Worm (Caenorhabditis elegans) whole organism, L2 larva: ENCODE data around the gene sra-37.
A peak's percentile ranks its signal among the peaks of the same experiment; 100 is the strongest.

Experiments used
- C34F6.9 ChIP-seq: fragments of 150-350 bp; optimal IDR thresholded peaks from 2 replicates; lab custom pipeline; 2014; ENCODE audit warnings: missing biosample characterization, missing genetic modification characterization
- F13H6.1 ChIP-seq: sonication (generic microtip); optimal IDR thresholded peaks from 2 replicates; lab custom pipeline; 2016; ENCODE audit warnings: missing genetic modification characterization, missing compliant biosample characterization
- R02D3.7 ChIP-seq: fragments of 150-350 bp; optimal IDR thresholded peaks from 2 replicates; lab custom pipeline; 2014; ENCODE audit warnings: missing biosample characterization, missing genetic modification characterization
- Y55F3AM.14 ChIP-seq: fragments of 200-800 bp; sonication (Bioruptor generic); optimal IDR thresholded peaks from 2 replicates; lab custom pipeline; 2018; ENCODE audit warnings: mild to moderate bottlenecking, missing genetic modification characterization, missing compliant biosample characterization
- alr-1 ChIP-seq: fragments of 150-350 bp; optimal IDR thresholded peaks from 2 replicates; lab custom pipeline; 2014; ENCODE audit warnings: missing biosample characterization, missing genetic modification characterization
- aly-2 ChIP-seq: fragments of 150-350 bp; optimal IDR thresholded peaks from 2 replicates; lab custom pipeline; 2014; ENCODE audit warnings: missing biosample characterization, missing genetic modification characterization
- ama-1 ChIP-seq: fragments of 150-350 bp; optimal IDR thresholded peaks from 2 replicates; lab custom pipeline; 2018; ENCODE audit warnings: inconsistent platforms
- blmp-1 ChIP-seq: sonication (generic microtip); optimal IDR thresholded peaks from 2 replicates; lab custom pipeline; 2017; ENCODE audit warnings: missing genetic modification characterization, mild to moderate bottlenecking, missing compliant biosample characterization, antibody characterized with exemption, moderate library complexity; ENCODE audit not compliant: insufficient read depth
- ceh-16 ChIP-seq: fragments of 150-350 bp; optimal IDR thresholded peaks from 2 replicates; lab custom pipeline; 2014; ENCODE audit warnings: missing biosample characterization, missing genetic modification characterization
- ceh-82 ChIP-seq: fragments of 150-350 bp; optimal IDR thresholded peaks from 2 replicates; lab custom pipeline; 2014; ENCODE audit warnings: missing biosample characterization, missing genetic modification characterization
- crh-2 ChIP-seq: sonication (generic microtip); optimal IDR thresholded peaks from 2 replicates; lab custom pipeline; 2017; ENCODE audit warnings: missing biosample characterization, missing genetic modification characterization
- dmd-4 ChIP-seq: sonication (generic microtip); optimal IDR thresholded peaks from 2 replicates; lab custom pipeline; 2017; ENCODE audit warnings: missing biosample characterization, missing genetic modification characterization
- egl-27 ChIP-seq: sonication (generic microtip); optimal IDR thresholded peaks from 3 replicates; lab custom pipeline; 2017; ENCODE audit warnings: missing biosample characterization, missing genetic modification reagents, missing genetic modification characterization
- elt-1 ChIP-seq: fragments of 150-350 bp; optimal IDR thresholded peaks from 2 replicates; lab custom pipeline; 2014; ENCODE audit warnings: missing biosample characterization, missing genetic modification characterization
- elt-3 ChIP-seq: sonication (generic microtip); optimal IDR thresholded peaks from 2 replicates; lab custom pipeline; 2017; ENCODE audit warnings: missing biosample characterization, missing genetic modification characterization
- fos-1 ChIP-seq: fragments of 150-350 bp; optimal IDR thresholded peaks from 2 replicates; lab custom pipeline; 2014; ENCODE audit warnings: missing biosample characterization, missing genetic modification characterization
- gmeb-1 ChIP-seq: fragments of 150-350 bp; optimal IDR thresholded peaks from 2 replicates; lab custom pipeline; 2014; ENCODE audit warnings: missing biosample characterization, missing genetic modification characterization
- lin-13 ChIP-seq: fragments of 150-350 bp; optimal IDR thresholded peaks from 2 replicates; lab custom pipeline; 2014; ENCODE audit warnings: missing biosample characterization, missing genetic modification reagents, missing genetic modification characterization
- lsy-2 ChIP-seq, 2 experiments: fragments of 150-350 bp in 1 of 2; sonication (generic microtip) in 1 of 2; optimal IDR thresholded peaks; 2 replicates each; lab custom pipeline; 2014 to 2017; ENCODE audit warnings: missing biosample characterization in 2 of 2, missing genetic modification characterization in 2 of 2
- mab-5 ChIP-seq: fragments of 150-350 bp; optimal IDR thresholded peaks from 2 replicates; lab custom pipeline; 2014; ENCODE audit warnings: missing biosample characterization, missing genetic modification characterization
- mbf-1 ChIP-seq: sonication (generic microtip); optimal IDR thresholded peaks from 2 replicates; lab custom pipeline; 2017; ENCODE audit warnings: missing biosample characterization, missing genetic modification characterization
- mdl-1 ChIP-seq, 2 experiments: fragments of 150-350 bp in 1 of 2; sonication (generic microtip) in 1 of 2; optimal IDR thresholded peaks; 2 replicates each; lab custom pipeline; 2017; ENCODE audit warnings: missing biosample characterization in 2 of 2, missing genetic modification characterization in 2 of 2
- nhr-10 ChIP-seq: sonication (generic microtip); optimal IDR thresholded peaks from 2 replicates; lab custom pipeline; 2017; ENCODE audit warnings: missing biosample characterization, missing genetic modification characterization
- nhr-11 ChIP-seq: fragments of 150-350 bp; optimal IDR thresholded peaks from 2 replicates; lab custom pipeline; 2014; ENCODE audit warnings: missing biosample characterization, missing genetic modification characterization
- nhr-12 ChIP-seq: fragments of 150-350 bp; optimal IDR thresholded peaks from 2 replicates; lab custom pipeline; 2014; ENCODE audit warnings: missing biosample characterization, missing genetic modification characterization
- nhr-129 ChIP-seq: fragments of 150-350 bp; optimal IDR thresholded peaks from 2 replicates; lab custom pipeline; 2014; ENCODE audit warnings: missing biosample characterization, missing genetic modification characterization
- nhr-21 ChIP-seq: fragments of 150-350 bp; optimal IDR thresholded peaks from 2 replicates; lab custom pipeline; 2014; ENCODE audit warnings: missing biosample characterization, missing genetic modification characterization
- nhr-23 ChIP-seq: fragments of 150-350 bp; optimal IDR thresholded peaks from 2 replicates; lab custom pipeline; 2014; ENCODE audit warnings: missing biosample characterization, missing genetic modification reagents, missing genetic modification characterization
- nhr-237 ChIP-seq: fragments of 150-350 bp; optimal IDR thresholded peaks from 2 replicates; lab custom pipeline; 2014; ENCODE audit warnings: missing biosample characterization, missing genetic modification characterization
- nhr-25 ChIP-seq: fragments of 150-350 bp; sonication (generic microtip); optimal IDR thresholded peaks from 3 replicates; lab custom pipeline; 2014; ENCODE audit warnings: missing biosample characterization, missing genetic modification characterization
- nhr-6 ChIP-seq: fragments of 150-350 bp; optimal IDR thresholded peaks from 2 replicates; lab custom pipeline; 2014; ENCODE audit warnings: missing biosample characterization, missing genetic modification characterization
- nhr-77 ChIP-seq: fragments of 150-350 bp; optimal IDR thresholded peaks from 2 replicates; lab custom pipeline; 2014; ENCODE audit warnings: missing biosample characterization, missing genetic modification characterization
- peb-1 ChIP-seq: fragments of 150-350 bp; optimal IDR thresholded peaks from 2 replicates; lab custom pipeline; 2014; ENCODE audit warnings: missing biosample characterization, missing genetic modification characterization
- sem-4 ChIP-seq: fragments of 150-350 bp; optimal IDR thresholded peaks from 2 replicates; lab custom pipeline; 2014; ENCODE audit warnings: missing biosample characterization, missing genetic modification reagents, missing genetic modification characterization
- skn-1 ChIP-seq: sonication (generic microtip); optimal IDR thresholded peaks from 2 replicates; lab custom pipeline; 2017; ENCODE audit warnings: missing biosample characterization, missing genetic modification characterization
- sma-3 ChIP-seq: sonication (generic microtip); optimal IDR thresholded peaks from 2 replicates; lab custom pipeline; 2016; ENCODE audit warnings: missing genetic modification reagents, missing genetic modification characterization, missing compliant biosample characterization
- sma-9 ChIP-seq, 2 experiments: fragments of 150-350 bp in 1 of 2; sonication (generic microtip) in 1 of 2; optimal IDR thresholded peaks; 2 replicates each; lab custom pipeline; 2014 to 2016; ENCODE audit warnings: missing genetic modification characterization in 2 of 2, mild to moderate bottlenecking in 1 of 2, missing biosample characterization in 1 of 2, missing compliant biosample characterization in 1 of 2, missing genetic modification reagents in 1 of 2, moderate library complexity in 1 of 2
- snpc-4 ChIP-seq: fragments of 150-350 bp; optimal IDR thresholded peaks from 2 replicates; lab custom pipeline; 2014; ENCODE audit warnings: missing biosample characterization, missing genetic modification characterization
- unc-39 ChIP-seq: fragments of 150-350 bp; optimal IDR thresholded peaks from 2 replicates; lab custom pipeline; 2014; ENCODE audit warnings: missing biosample characterization, missing genetic modification characterization
- unc-62 ChIP-seq: fragments of 150-350 bp; optimal IDR thresholded peaks from 2 replicates; lab custom pipeline; 2014; ENCODE audit warnings: missing biosample characterization, missing genetic modification reagents, missing genetic modification characterization
- zag-1 ChIP-seq: fragments of 150-350 bp; optimal IDR thresholded peaks from 2 replicates; lab custom pipeline; 2014; ENCODE audit warnings: missing biosample characterization, missing genetic modification characterization
- ztf-1 ChIP-seq: fragments of 200-800 bp; sonication (Bioruptor generic); conservative IDR thresholded peaks from 2 replicates; pipeline ENCODE4 v1.3.6; 2022; ENCODE audit warnings: missing genetic modification characterization, missing compliant biosample characterization
- ztf-11 ChIP-seq: sonication (generic microtip); optimal IDR thresholded peaks from 2 replicates; lab custom pipeline; 2017; ENCODE audit warnings: missing biosample characterization, missing genetic modification characterization
- ztf-4 ChIP-seq: fragments of 150-350 bp; optimal IDR thresholded peaks from 2 replicates; lab custom pipeline; 2014; ENCODE audit warnings: missing biosample characterization, missing genetic modification characterization

The sra-37 gene

DNA sequence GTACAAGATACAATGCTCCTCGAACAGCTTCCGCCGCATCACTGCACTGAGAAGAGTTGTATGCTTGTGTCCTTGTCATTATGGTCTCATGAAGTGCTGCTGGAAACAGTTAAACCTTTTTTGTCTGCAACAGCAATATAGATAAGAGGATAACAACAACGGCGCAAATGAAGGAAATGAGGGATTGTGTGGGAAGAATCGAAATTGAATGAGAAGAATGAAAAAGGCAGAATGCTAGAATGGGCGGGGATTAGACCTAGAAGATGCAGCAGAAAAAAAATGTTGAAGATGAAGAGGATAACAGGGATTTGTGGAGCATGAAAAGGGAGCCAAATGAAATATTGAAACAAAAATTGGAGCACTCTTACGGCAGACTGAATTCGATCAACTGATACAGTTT lies at the start of gene sra-37:
Gene sra-37, minus strand, starts transcription at position 101 of the 400 bp plus-strand sequence.
- TF ChIP-seq gmeb-1 (tag; lab: Kevin White, UChicago) (no peak), ama-1 (lab: Kevin White, UChicago) (no peak), nhr-21 (tag; lab: Kevin White, UChicago) (no peak), sma-9 (GFP tag; optimal IDR thresholded peaks at IDR 0.05; lab: Kevin White, UChicago) (no peak), sma-9 (tag; optimal IDR thresholded peaks at IDR 0.05; lab: Kevin White, UChicago) (no peak), nhr-25 (no peak), snpc-4 (tag; lab: Kevin White, UChicago) (no peak), ztf-11 (no peak), skn-1 (tag; lab: Kevin White, UChicago) (no peak), lsy-2 (tag; optimal IDR thresholded peaks at IDR 0.05; lab: Kevin White, UChicago) (no peak), unc-62 (GFP tag; lab: Kevin White, UChicago) (no peak), aly-2 (tag; lab: Kevin White, UChicago) (no peak), mdl-1 (tag; optimal IDR thresholded peaks at IDR 0.05; lab: Kevin White, UChicago) (no peak), elt-1 (tag; lab: Kevin White, UChicago) (no peak), nhr-77 (tag; lab: Kevin White, UChicago) (no peak), nhr-23 (no peak), mab-5 (tag; lab: Kevin White, UChicago) (no peak), ztf-1 (GFP tag; lab: Robert Waterston, UW) (no peak), blmp-1 (no peak), nhr-12 (tag; lab: Kevin White, UChicago) (no peak)

DNA sequence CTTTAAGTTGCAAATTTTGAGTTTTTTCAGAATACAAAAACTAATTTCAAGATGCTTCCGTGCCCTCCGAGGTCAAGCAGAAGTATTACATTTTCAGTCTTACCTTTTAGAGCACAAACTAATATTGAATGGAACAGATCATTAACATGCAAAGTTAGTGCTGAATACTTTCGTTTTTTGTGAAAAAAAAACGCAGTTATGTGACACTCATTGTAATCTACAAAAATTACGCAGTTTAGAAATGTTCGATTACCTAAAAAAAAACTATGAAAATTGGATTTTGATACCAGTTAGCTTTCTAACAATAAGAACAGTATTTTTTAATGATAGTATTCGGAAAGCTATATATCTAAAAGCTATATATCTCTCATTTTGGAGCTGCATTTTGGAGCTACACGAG lies 48.7 kb upstream of the sra-37 start:
- TF ChIP-seq nhr-23 (no peak), ama-1 (lab: Kevin White, UChicago) (no peak), lin-13 (GFP tag; lab: Kevin White, UChicago) (no peak), ztf-11 (no peak), elt-1 (tag; lab: Kevin White, UChicago) (no peak), alr-1 (tag; lab: Kevin White, UChicago) (no peak), fos-1 (no peak), nhr-12 (tag; lab: Kevin White, UChicago) (no peak), nhr-21 (tag; lab: Kevin White, UChicago) (no peak), dmd-4 (no peak), ztf-1 (GFP tag; lab: Robert Waterston, UW) (no peak), nhr-77 (tag; lab: Kevin White, UChicago) (no peak), F13H6.1 (tag; lab: Kevin White, UChicago) (no peak), unc-62 (GFP tag; lab: Kevin White, UChicago) (no peak)
- TF ChIP-seq, all 48 proteins: peak for 0

DNA sequence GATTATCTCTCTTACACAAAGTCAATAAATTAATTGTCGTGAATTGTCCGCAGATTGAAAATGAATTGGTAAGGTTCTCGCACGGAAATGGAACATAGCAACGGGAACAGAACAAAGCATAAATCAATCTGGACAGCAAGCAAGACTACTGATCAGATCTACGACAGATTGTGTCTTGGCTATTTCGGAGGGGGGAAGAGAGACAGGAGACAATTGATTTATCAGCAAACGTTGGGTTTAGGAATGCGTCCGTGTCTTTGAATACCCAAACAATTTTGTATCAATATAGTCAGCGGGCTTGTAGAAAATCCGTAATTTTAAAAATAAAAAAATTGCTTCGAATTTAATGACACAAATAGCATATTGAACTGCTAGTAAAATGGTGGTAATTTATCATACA lies 48.1 kb upstream of the sra-37 start:
- TF ChIP-seq elt-3 (tag; lab: Kevin White, UChicago) = no peak
- TF ChIP-seq nhr-6 = no peak
- peak; percentile 43 for TF ChIP-seq nhr-25
- no peak for TF ChIP-seq peb-1 (tag; lab: Kevin White, UChicago)
- no peak for TF ChIP-seq Y55F3AM.14 (GFP tag; lab: Kevin White, UChicago)
- peak; percentile 62 for TF ChIP-seq sma-3 (GFP tag; lab: Kevin White, UChicago)
- no peak for TF ChIP-seq ceh-82 (tag; lab: Kevin White, UChicago)
- no peak for TF ChIP-seq mdl-1 (tag; optimal IDR thresholded peaks at IDR 0.05; lab: Kevin White, UChicago)
- TF ChIP-seq nhr-23 = no peak
- no peak for TF ChIP-seq zag-1
- no peak for TF ChIP-seq ztf-11
- no peak for TF ChIP-seq lin-13 (GFP tag; lab: Kevin White, UChicago)
- no peak for TF ChIP-seq nhr-129 (tag; lab: Kevin White, UChicago)
- TF ChIP-seq snpc-4 (tag; lab: Kevin White, UChicago) = no peak
- TF ChIP-seq crh-2 (tag; lab: Kevin White, UChicago) = no peak
- TF ChIP-seq lsy-2 (tag; optimal IDR thresholded peaks at IDR 0.05; lab: Kevin White, UChicago) = peak in 1 of 2 experiments; percentile 27
- TF ChIP-seq sem-4 (tag; lab: Kevin White, UChicago) = peak; percentile 38
- no peak for TF ChIP-seq gmeb-1 (tag; lab: Kevin White, UChicago)
- peak; percentile 48 for TF ChIP-seq sma-9 (GFP tag; optimal IDR thresholded peaks at IDR 0.05; lab: Kevin White, UChicago)
- no peak for TF ChIP-seq sma-9 (tag; optimal IDR thresholded peaks at IDR 0.05; lab: Kevin White, UChicago)
- no peak for TF ChIP-seq mbf-1 (tag; lab: Kevin White, UChicago)
- TF ChIP-seq unc-39 (tag; lab: Kevin White, UChicago) = no peak
- no peak for TF ChIP-seq ama-1 (lab: Kevin White, UChicago)
- no peak for TF ChIP-seq F13H6.1 (tag; lab: Kevin White, UChicago)
- TF ChIP-seq mab-5 (tag; lab: Kevin White, UChicago) = peak; percentile 41
- TF ChIP-seq nhr-11 (tag; lab: Kevin White, UChicago) = no peak
- no peak for TF ChIP-seq egl-27 (tag; lab: Kevin White, UChicago)
- no peak for TF ChIP-seq nhr-10
- peak; percentile 9 for TF ChIP-seq C34F6.9 (tag; lab: Kevin White, UChicago)
- no peak for TF ChIP-seq nhr-237
- TF ChIP-seq R02D3.7 = no peak
- no peak for TF ChIP-seq skn-1 (tag; lab: Kevin White, UChicago)
- peak; percentile 7 for TF ChIP-seq fos-1
- peak; percentile 37 for TF ChIP-seq ztf-4 (tag; lab: Kevin White, UChicago)
- no peak for TF ChIP-seq alr-1 (tag; lab: Kevin White, UChicago)
- TF ChIP-seq elt-1 (tag; lab: Kevin White, UChicago) = no peak
- no peak for TF ChIP-seq ztf-1 (GFP tag; lab: Robert Waterston, UW)
- no peak for TF ChIP-seq nhr-12 (tag; lab: Kevin White, UChicago)
- TF ChIP-seq nhr-21 (tag; lab: Kevin White, UChicago) = peak; percentile 83
- peak; percentile 67 for TF ChIP-seq ceh-16 (tag; lab: Kevin White, UChicago)
